Worm (Caenorhabditis elegans): ENCODE results near the gene sre-51.
A peak's percentile ranks its signal among the peaks of the same experiment; 100 is the strongest.

The sre-51 gene

ce11 chrII:12349866-12350265 lies 38.2 kb downstream of the sre-51 start:
- no peak for TF ChIP-seq tbx-11 (GFP tag; IDR thresholded peaks at IDR 0.05)
- TF ChIP-seq ama-1 (optimal IDR thresholded peaks at IDR 0.05): no peak
- TF ChIP-seq flt-1 (GFP tag; IDR thresholded peaks at IDR 0.05): no peak
- no peak for TF ChIP-seq pes-1 (GFP tag; IDR thresholded peaks at IDR 0.05)

DNA sequence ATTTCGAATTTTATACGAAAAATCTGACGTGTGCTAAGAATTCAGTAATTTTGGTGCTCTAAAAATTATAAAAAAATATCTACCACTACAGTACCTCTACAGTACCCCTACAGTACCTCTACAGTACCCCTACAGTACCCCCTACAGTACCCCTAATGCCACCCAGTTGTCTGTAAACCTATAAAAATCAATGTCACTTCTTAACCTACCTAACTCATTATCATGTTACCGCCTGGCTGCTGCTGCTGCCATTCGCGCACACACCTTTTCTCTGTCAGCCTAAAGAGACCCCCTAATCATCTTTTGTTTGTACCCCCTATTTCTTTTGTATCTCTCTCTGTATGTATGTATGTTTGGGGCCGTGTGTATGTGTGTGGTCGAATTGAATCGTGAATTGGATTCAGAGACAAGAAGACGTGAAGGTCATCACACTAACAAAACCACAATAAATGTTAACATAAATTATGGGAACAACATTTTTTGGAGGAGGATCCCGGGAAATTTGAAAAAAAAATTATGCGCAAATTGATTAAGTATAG lies 39.1 kb downstream of the sre-51 start:
- TF ChIP-seq ama-1 (optimal IDR thresholded peaks at IDR 0.05) (no peak), ceh-13 (GFP tag; optimal IDR thresholded peaks at IDR 0.05) (no peak), ceh-36 (tag; optimal IDR thresholded peaks at IDR 0.05) (no peak), flt-1 (GFP tag; IDR thresholded peaks at IDR 0.05) (no peak)

DNA sequence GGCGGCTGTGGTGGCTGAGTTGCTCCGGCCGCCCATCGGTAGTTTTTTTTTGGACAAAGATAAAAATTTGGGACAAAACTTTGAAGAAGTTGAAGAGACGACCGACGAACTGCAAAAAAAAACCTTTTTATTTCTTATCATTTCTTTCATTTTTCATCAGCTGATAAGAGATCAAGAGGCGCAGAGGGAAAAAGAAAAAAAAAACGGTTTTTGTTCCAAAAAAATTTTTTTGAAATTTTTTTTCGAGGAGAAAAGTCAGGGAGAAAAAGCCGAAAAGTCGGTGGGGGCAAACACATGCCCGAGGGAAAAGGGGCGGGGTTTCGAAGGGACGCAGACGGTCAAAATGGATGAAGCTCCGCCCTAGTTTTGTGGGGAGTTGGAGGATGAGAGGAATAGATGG lies 40.5 kb downstream of the sre-51 start, which contains the start of gene ras-1:
ras-1 (minus strand) TSS at position 129 of the 400 bp plus-strand sequence.
- TF ChIP-seq ets-7 (tag; optimal IDR thresholded peaks at IDR 0.05) (no peak), ceh-13 (GFP tag; optimal IDR thresholded peaks at IDR 0.05) (no peak), hmg-4 (GFP tag; optimal IDR thresholded peaks at IDR 0.05) (no peak), ceh-36 (tag; optimal IDR thresholded peaks at IDR 0.05) (no peak)

- TF ChIP-seq ama-1 (optimal IDR thresholded peaks at IDR 0.05): no peak
- TF ChIP-seq ceh-36 (tag; optimal IDR thresholded peaks at IDR 0.05): no peak
Observed at ce11 chrII:12353104-12353503, 41.4 kb downstream of the sre-51 start.

ce11 chrII:12353816-12354215 lies 42.2 kb downstream of the sre-51 start:
- no peak for TF ChIP-seq B0310.2 (tag; optimal IDR thresholded peaks at IDR 0.05)
- no peak for TF ChIP-seq ama-1 (optimal IDR thresholded peaks at IDR 0.05)
- no peak for TF ChIP-seq tbx-37 (GFP tag; conservative IDR thresholded peaks at IDR 0.05)
- no peak for TF ChIP-seq ets-7 (tag; optimal IDR thresholded peaks at IDR 0.05)
- no peak for TF ChIP-seq sea-1 (GFP tag; conservative IDR thresholded peaks at IDR 0.05)
- no peak for TF ChIP-seq hnd-1 (tag; optimal IDR thresholded peaks at IDR 0.05)
- TF ChIP-seq F13C5.2 (tag; optimal IDR thresholded peaks at IDR 0.05): no peak

ce11 chrII:12362262-12362661 lies 50.6 kb downstream of the sre-51 start:
- TF ChIP-seq ets-7 (tag; optimal IDR thresholded peaks at IDR 0.05) (no peak), flt-1 (GFP tag; IDR thresholded peaks at IDR 0.05) (0 out of 2 replicates have a peak, but pooled peaks have one; percentile 31), ceh-13 (GFP tag; optimal IDR thresholded peaks at IDR 0.05) (no peak), pes-1 (GFP tag; IDR thresholded peaks at IDR 0.05) (peak; percentile 73)

Data from whole organism, early embryonic.